Fruit fly (Drosophila melanogaster): ENCODE results near the gene Amnionless.

Amnionless gene

DNA sequence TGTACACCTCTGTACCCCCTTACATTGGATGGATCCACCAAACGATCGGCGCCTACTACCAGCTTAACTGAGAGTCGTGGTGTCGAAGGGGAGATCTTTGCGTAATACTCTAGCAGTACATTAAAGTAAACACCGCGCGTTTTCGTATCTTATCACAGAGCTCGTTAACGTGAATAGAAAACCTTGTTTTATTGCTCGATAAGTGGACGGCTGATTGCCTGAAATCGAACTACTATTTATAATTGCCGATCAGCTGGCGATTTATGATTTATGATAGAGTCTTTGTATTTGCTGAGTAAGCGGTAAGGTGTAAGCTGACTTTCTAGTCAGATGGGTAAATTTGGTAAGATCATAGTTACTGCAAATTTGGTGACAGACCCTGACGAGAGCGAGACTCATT, 34.0 kb upstream of the Amnionless start (continued):
- no peak for TF ChIP-seq Hand (GFP tag; optimal IDR thresholded peaks at IDR 0.05)
- TF ChIP-seq CG18599 (GFP tag; optimal IDR thresholded peaks at IDR 0.05): peak; percentile 39
- peak; percentile 24 for TF ChIP-seq CG13296 (GFP tag; optimal IDR thresholded peaks at IDR 0.05)
- TF ChIP-seq CG17328 (GFP tag; IDR thresholded peaks at IDR 0.05): no peak
- peak; percentile 14 for TF ChIP-seq CG5180 (GFP tag; optimal IDR thresholded peaks at IDR 0.05)
- TF ChIP-seq grn (GFP tag; optimal IDR thresholded peaks at IDR 0.05): peak; percentile 87
- no peak for TF ChIP-seq slou (GFP tag; optimal IDR thresholded peaks at IDR 0.05)
- TF ChIP-seq unc-4 (GFP tag; IDR thresholded peaks at IDR 0.05; ENCODE audit: partially characterized antibody): no peak
- TF ChIP-seq scrt (GFP tag; optimal IDR thresholded peaks at IDR 0.05): no peak
- no peak for TF ChIP-seq Nf-YA (GFP tag; IDR thresholded peaks at IDR 0.05)
- no peak for TF ChIP-seq CG7271 (tag; optimal IDR thresholded peaks at IDR 0.05)
- peak; percentile 55 for TF ChIP-seq GATAe (GFP tag; conservative IDR thresholded peaks at IDR 0.05)
- TF ChIP-seq stwl (tag; optimal IDR thresholded peaks at IDR 0.05): no peak
- TF ChIP-seq cwo (GFP tag; optimal IDR thresholded peaks at IDR 0.05): peak; percentile 0
- TF ChIP-seq CG3847 (GFP tag; IDR thresholded peaks at IDR 0.05): no peak
- TF ChIP-seq eve (GFP tag; optimal IDR thresholded peaks at IDR 0.05): no peak
- peak; percentile 28 for TF ChIP-seq lab (GFP tag; optimal IDR thresholded peaks at IDR 0.05)
- TF ChIP-seq CG34376 (GFP tag; optimal IDR thresholded peaks at IDR 0.05): peak; percentile 60
- TF ChIP-seq HmgZ (tag; optimal IDR thresholded peaks at IDR 0.05): peak; percentile 23
- peak; percentile 94 for TF ChIP-seq Hey (tag; optimal IDR thresholded peaks at IDR 0.05)
- no peak for TF ChIP-seq sqz (GFP tag; optimal IDR thresholded peaks at IDR 0.05)
- TF ChIP-seq CG12071 (GFP tag; optimal IDR thresholded peaks at IDR 0.05): peak; percentile 46
- TF ChIP-seq aop (GFP tag; IDR thresholded peaks at IDR 0.05): no peak

DNA sequence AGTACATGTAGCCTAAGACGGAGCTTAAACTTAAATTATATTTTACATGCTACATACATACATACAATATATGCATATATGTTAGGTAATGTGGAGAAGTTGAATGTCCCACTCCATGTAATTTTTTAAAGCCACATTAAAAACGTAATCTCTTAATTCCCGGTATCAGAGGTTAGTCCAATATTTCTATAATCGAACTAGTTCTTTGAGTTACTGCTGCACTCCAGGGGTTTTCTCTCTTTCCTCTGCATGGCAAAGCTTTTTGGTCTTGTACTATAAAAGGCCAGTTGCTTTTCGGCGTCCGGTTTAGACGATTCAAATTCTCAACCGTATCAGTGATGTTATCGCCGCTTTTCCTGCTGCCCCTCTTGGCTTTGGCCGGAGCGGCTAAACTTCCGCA, 32.8 kb upstream of the Amnionless start, which contains the start of gene CG33127:
Gene CG33127 (plus strand): TSS at position 309 of the 400 bp plus-strand sequence.
- TF ChIP-seq fd64A (GFP tag; optimal IDR thresholded peaks at IDR 0.05) (no peak), CG15514 (GFP tag; optimal IDR thresholded peaks at IDR 0.05) (peak; percentile 97)

DNA sequence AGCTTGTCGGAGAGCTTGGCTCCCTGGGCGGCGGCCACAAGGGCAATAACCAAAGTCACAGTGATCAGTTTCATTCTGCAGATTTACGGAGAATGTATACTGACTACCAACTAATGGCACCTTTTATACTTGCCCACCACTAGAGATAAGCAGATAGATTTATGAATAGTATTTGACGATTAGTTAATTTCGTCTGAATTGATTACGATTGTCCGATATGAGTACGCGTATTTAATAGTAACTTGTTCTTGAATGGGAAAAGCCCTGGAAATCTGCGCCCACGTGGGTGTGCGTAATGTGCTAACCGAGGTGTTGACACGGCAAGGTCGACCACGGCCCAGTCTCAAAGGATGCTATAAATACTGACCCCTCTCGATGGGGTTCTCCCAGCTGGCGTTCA, 32.2 kb upstream of the Amnionless start, which contains the start of gene CG11911:
Gene CG11911 (minus strand): TSS at position 101 of the 400 bp plus-strand sequence.
- TF ChIP-seq exex (tag; optimal IDR thresholded peaks at IDR 0.05) (peak; percentile 83), Hand (GFP tag; optimal IDR thresholded peaks at IDR 0.05) (no peak), Ets65A (GFP tag) (peak; percentile 19)

DNA sequence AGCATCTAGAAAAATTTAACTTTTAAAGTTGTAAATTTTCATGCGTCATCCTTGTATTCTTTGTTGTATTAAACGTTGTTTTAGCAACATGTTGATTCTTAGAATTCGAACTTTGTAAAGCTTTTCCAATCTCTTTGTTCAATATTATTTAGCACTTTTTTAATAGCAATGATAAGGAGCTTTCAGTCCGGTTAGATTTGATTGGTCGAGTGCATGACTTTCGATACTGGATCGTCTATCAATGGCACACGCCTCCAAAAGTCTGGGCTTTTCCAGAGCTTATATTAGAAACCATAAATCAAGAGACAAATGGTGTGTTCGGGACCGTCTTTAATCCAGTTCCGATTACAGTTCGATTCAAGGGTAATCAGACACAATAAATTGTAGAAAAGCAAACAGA, 30.8 kb upstream of the Amnionless start:
- peak; percentile 80 for TF ChIP-seq exex (tag; optimal IDR thresholded peaks at IDR 0.05)
- peak; percentile 87 for TF ChIP-seq Nf-YC (tag; optimal IDR thresholded peaks at IDR 0.05)
- TF ChIP-seq Dbx (GFP tag; IDR thresholded peaks at IDR 0.05): no peak
- TF ChIP-seq CG12104 (GFP tag; optimal IDR thresholded peaks at IDR 0.05): no peak
- no peak for TF ChIP-seq ATbp (GFP tag; optimal IDR thresholded peaks at IDR 0.05)
- peak; percentile 67 for TF ChIP-seq CG11504 (tag; optimal IDR thresholded peaks at IDR 0.05)
- no peak for TF ChIP-seq pzg (GFP tag; optimal IDR thresholded peaks at IDR 0.05)
- TF ChIP-seq Nf-YB (GFP tag; optimal IDR thresholded peaks at IDR 0.05): peak; percentile 83
- no peak for TF ChIP-seq MBD-R2 (GFP tag; IDR thresholded peaks at IDR 0.05)
- no peak for TF ChIP-seq H2.0 (GFP tag; IDR thresholded peaks at IDR 0.05)
- TF ChIP-seq CG16863 (GFP tag; optimal IDR thresholded peaks at IDR 0.05): no peak
- no peak for TF ChIP-seq Blimp-1 (GFP tag; optimal IDR thresholded peaks at IDR 0.05)
- TF ChIP-seq Rfx (GFP tag; IDR thresholded peaks at IDR 0.05): no peak
- TF ChIP-seq CG12299 (tag; optimal IDR thresholded peaks at IDR 0.05): no peak
- TF ChIP-seq CG6272 (GFP tag; IDR thresholded peaks at IDR 0.05): no peak
- TF ChIP-seq CG1602 (GFP tag; optimal IDR thresholded peaks at IDR 0.05): no peak
- TF ChIP-seq salm (tag; optimal IDR thresholded peaks at IDR 0.05): no peak
